Worm (Caenorhabditis elegans): ENCODE results near the gene C34F11.2.

DNA sequence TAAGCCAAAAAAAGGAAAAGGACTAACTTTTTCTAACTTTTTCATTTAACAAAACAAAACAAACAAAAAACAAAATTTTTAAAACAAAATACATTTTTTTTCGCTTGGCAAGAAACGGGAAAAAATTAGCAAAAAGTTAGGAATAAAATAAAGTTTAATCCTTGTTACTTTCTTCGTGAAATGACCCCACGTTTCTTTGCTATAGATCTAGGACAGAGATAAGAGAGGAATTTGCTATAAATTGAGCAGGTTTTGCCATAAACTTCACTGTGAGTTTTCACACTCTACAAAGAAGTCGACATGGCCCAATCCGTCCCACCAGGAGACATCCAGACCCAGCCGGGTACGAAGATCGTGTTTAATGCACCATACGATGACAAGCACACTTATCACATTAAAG, 12.6 kb upstream of the C34F11.2 start, which contains the start of gene msp-50:
- TF ChIP-seq nhr-111 (GFP tag; optimal IDR thresholded peaks at IDR 0.05): no peak
- TF ChIP-seq ZK546.5 (tag; optimal IDR thresholded peaks at IDR 0.05): no peak
- TF ChIP-seq egl-27 (tag; optimal IDR thresholded peaks at IDR 0.05): no peak

All from whole organism, L4 larva.